Worm (Caenorhabditis elegans) whole organism, young adult: Measurements from ENCODE around the gene C34C12.1.
"Not testable (repeated sequence)": the region's sequence is repeated elsewhere in the genome, so short reads cannot be mapped to it uniquely, and the experiment has no call there.

ENCODE experiments used
- C06A6.2 ChIP-seq: fragments of 200-800 bp; sonication (Bioruptor generic); conservative IDR thresholded peaks from 2 replicates; pipeline ENCODE4 v1.3.6; 2022; ENCODE audit warnings: missing genetic modification characterization, missing compliant biosample characterization
- F22D6.2 ChIP-seq: sonication (generic microtip); optimal IDR thresholded peaks from 2 replicates; lab custom pipeline; 2016; ENCODE audit warnings: mild to moderate bottlenecking, missing genetic modification characterization, missing compliant biosample characterization
- F37B4.10 ChIP-seq: fragments of 200-800 bp; sonication (Bioruptor generic); IDR thresholded peaks from 2 replicates; pipeline ENCODE4 v1.3.6; 2022; ENCODE audit warnings: missing genetic modification characterization, missing compliant biosample characterization
- F49E8.2 ChIP-seq: sonication (generic microtip); optimal IDR thresholded peaks from 3 replicates; lab custom pipeline; 2017; ENCODE audit warnings: missing genetic modification characterization, mild to moderate bottlenecking, missing compliant biosample characterization, antibody characterized with exemption, moderate library complexity; ENCODE audit not compliant: insufficient read depth
- F52B5.7 ChIP-seq: sonication (generic microtip); optimal IDR thresholded peaks from 2 replicates; lab custom pipeline; 2016; ENCODE audit warnings: mild to moderate bottlenecking, missing genetic modification characterization, missing compliant biosample characterization
- T26A5.8 ChIP-seq: sonication (generic microtip); optimal IDR thresholded peaks from 2 replicates; lab custom pipeline; 2016; ENCODE audit warnings: missing genetic modification characterization, missing compliant biosample characterization
- Y53F4B.3 ChIP-seq: fragments of 200-800 bp; sonication (Bioruptor generic); IDR thresholded peaks from 2 replicates; pipeline ENCODE4 v1.3.6; 2022; ENCODE audit warnings: missing genetic modification reagents, missing genetic modification characterization, missing compliant biosample characterization
- athp-1 ChIP-seq: sonication (generic microtip); optimal IDR thresholded peaks from 2 replicates; lab custom pipeline; 2017; ENCODE audit warnings: mild to moderate bottlenecking, missing genetic modification characterization, missing compliant biosample characterization
- ccch-3 ChIP-seq: fragments of 200-800 bp; sonication (Bioruptor generic); optimal IDR thresholded peaks from 2 replicates; lab custom pipeline; 2018; ENCODE audit warnings: mild to moderate bottlenecking, missing genetic modification characterization, missing compliant biosample characterization
- ceh-27 ChIP-seq: fragments of 200-800 bp; sonication (Bioruptor generic); optimal IDR thresholded peaks from 2 replicates; lab custom pipeline; 2018; ENCODE audit warnings: mild to moderate bottlenecking, missing genetic modification characterization, moderate library complexity, missing compliant biosample characterization
- ceh-91 ChIP-seq: fragments of 200-800 bp; sonication (Bioruptor generic); IDR thresholded peaks from 2 replicates; pipeline ENCODE4 v1.3.6; 2022; ENCODE audit warnings: missing genetic modification reagents, missing genetic modification characterization, missing compliant biosample characterization
- die-1 ChIP-seq: sonication (generic microtip); optimal IDR thresholded peaks from 2 replicates; lab custom pipeline; 2016; ENCODE audit warnings: missing genotype, mild to moderate bottlenecking, missing genetic modification characterization, missing compliant biosample characterization
- dox-1 ChIP-seq: fragments of 200-800 bp; sonication (Bioruptor generic); IDR thresholded peaks from 2 replicates; pipeline ENCODE4 v1.3.6; 2022; ENCODE audit warnings: missing genetic modification reagents, missing genetic modification characterization, missing compliant biosample characterization
- egrh-3 ChIP-seq: fragments of 200-800 bp; sonication (Bioruptor generic); IDR thresholded peaks from 2 replicates; pipeline ENCODE4 v1.3.6; 2022; ENCODE audit warnings: missing genetic modification reagents, missing genetic modification characterization, missing compliant biosample characterization
- ets-4 ChIP-seq: fragments of 200-800 bp; sonication (Bioruptor generic); optimal IDR thresholded peaks from 2 replicates; lab custom pipeline; 2018; ENCODE audit warnings: mild to moderate bottlenecking, missing genetic modification characterization, missing compliant biosample characterization
- gei-17 ChIP-seq: fragments of 200-800 bp; sonication (Bioruptor generic); optimal IDR thresholded peaks from 2 replicates; lab custom pipeline; 2018; ENCODE audit warnings: mild to moderate bottlenecking, missing genetic modification characterization, missing compliant biosample characterization
- let-607 ChIP-seq, 2 experiments: fragments of 200-800 bp in 1 of 2; sonication (Bioruptor generic) in 1 of 2; sonication (generic microtip) in 1 of 2; optimal IDR thresholded peaks; 2 replicates each; lab custom pipeline; 2016 to 2018; ENCODE audit warnings: mild to moderate bottlenecking in 2 of 2, missing compliant biosample characterization in 2 of 2, missing genetic modification characterization in 2 of 2, moderate library complexity in 2 of 2, missing genotype in 1 of 2
- lin-54 ChIP-seq: fragments of 200-800 bp; sonication (Bioruptor generic); optimal IDR thresholded peaks from 2 replicates; lab custom pipeline; 2018; ENCODE audit warnings: mild to moderate bottlenecking, missing genetic modification characterization, missing compliant biosample characterization
- lsl-1 ChIP-seq: fragments of 200-800 bp; sonication (Bioruptor generic); optimal IDR thresholded peaks from 2 replicates; lab custom pipeline; 2018; ENCODE audit warnings: mild to moderate bottlenecking, missing genetic modification characterization, moderate library complexity, missing compliant biosample characterization
- lsy-27 ChIP-seq: sonication (generic microtip); optimal IDR thresholded peaks from 2 replicates; lab custom pipeline; 2017; ENCODE audit warnings: missing genetic modification characterization, mild to moderate bottlenecking, missing compliant biosample characterization, antibody characterized with exemption, missing genotype, borderline replicate concordance; ENCODE audit not compliant: insufficient read depth
- mcd-1 ChIP-seq: fragments of 200-800 bp; sonication (Bioruptor generic); IDR thresholded peaks from 2 replicates; pipeline ENCODE4 v1.3.6; 2022; ENCODE audit warnings: missing genetic modification reagents, missing genetic modification characterization, missing compliant biosample characterization
- nfya-2 ChIP-seq: fragments of 200-800 bp; sonication (Bioruptor generic); IDR thresholded peaks from 2 replicates; pipeline ENCODE4 v1.3.6; 2022; ENCODE audit warnings: missing genetic modification reagents, missing genetic modification characterization, missing compliant biosample characterization
- nhr-179 ChIP-seq: sonication (generic microtip); optimal IDR thresholded peaks from 2 replicates; lab custom pipeline; 2016; ENCODE audit warnings: mild to moderate bottlenecking, missing genetic modification characterization, missing compliant biosample characterization
- pbrm-1 ChIP-seq: fragments of 200-800 bp; sonication (Bioruptor generic); IDR thresholded peaks from 2 replicates; pipeline ENCODE4 v1.3.6; 2022; ENCODE audit warnings: missing genetic modification reagents, missing genetic modification characterization, missing compliant biosample characterization
- sea-2 ChIP-seq: fragments of 200-800 bp; sonication (Bioruptor generic); IDR thresholded peaks from 2 replicates; pipeline ENCODE4 v1.3.6; 2022; ENCODE audit warnings: missing genetic modification characterization, missing compliant biosample characterization
- snpc-4 ChIP-seq, 5 experiments: fragments of 150-350 bp in 1 of 5; sonication (generic microtip) in 4 of 5; optimal IDR thresholded peaks; 2 replicates each; lab custom pipeline; 2014 to 2018; ENCODE audit warnings: missing genetic modification characterization in 5 of 5, missing biosample characterization in 3 of 5, antibody characterized with exemption in 2 of 5, mild to moderate bottlenecking in 2 of 5, missing compliant biosample characterization in 2 of 5, missing genotype in 2 of 5, moderate library complexity in 2 of 5, missing genetic modification reagents in 1 of 5
- xnd-1 ChIP-seq: sonication (generic microtip); optimal IDR thresholded peaks from 2 replicates; lab custom pipeline; 2016; ENCODE audit warnings: missing genotype, missing genetic modification reagents, missing genetic modification characterization, missing compliant biosample characterization
- ztf-18 ChIP-seq: sonication (generic microtip); optimal IDR thresholded peaks from 2 replicates; lab custom pipeline; 2016; ENCODE audit warnings: missing genotype, mild to moderate bottlenecking, missing genetic modification characterization, missing compliant biosample characterization
- ztf-28 ChIP-seq: fragments of 200-800 bp; sonication (Bioruptor generic); IDR thresholded peaks from 2 replicates; pipeline ENCODE4 v1.3.6; 2022; ENCODE audit warnings: missing genetic modification reagents, missing genetic modification characterization, missing compliant biosample characterization
- ztf-3 ChIP-seq: fragments of 200-800 bp; sonication (Bioruptor generic); optimal IDR thresholded peaks from 2 replicates; lab custom pipeline; 2018; ENCODE audit warnings: mild to moderate bottlenecking, missing genetic modification characterization, missing compliant biosample characterization

C34C12.1 gene

ce11 chrIII:3428574-3428973 lies 25.6 kb upstream of the C34C12.1 start:
- TF ChIP-seq Y53F4B.3 (no peak), lsl-1 (GFP tag; lab: Kevin White, UChicago) (peak; percentile 16)

- TF ChIP-seq nfya-2 (GFP tag; lab: Robert Waterston, UW) (no peak), ztf-18 (tag; lab: Kevin White, UChicago) (no peak), lsl-1 (GFP tag; lab: Kevin White, UChicago) (no peak), ceh-27 (GFP tag; lab: Kevin White, UChicago) (no peak), nhr-179 (tag; lab: Kevin White, UChicago) (no peak), ztf-28 (GFP tag; lab: Robert Waterston, UW) (no peak), lsy-27 (no peak), C06A6.2 (GFP tag; lab: Robert Waterston, UW) (no peak)
Observed at ce11 chrIII:3429761-3430160, 24.4 kb upstream of the C34C12.1 start.

DNA sequence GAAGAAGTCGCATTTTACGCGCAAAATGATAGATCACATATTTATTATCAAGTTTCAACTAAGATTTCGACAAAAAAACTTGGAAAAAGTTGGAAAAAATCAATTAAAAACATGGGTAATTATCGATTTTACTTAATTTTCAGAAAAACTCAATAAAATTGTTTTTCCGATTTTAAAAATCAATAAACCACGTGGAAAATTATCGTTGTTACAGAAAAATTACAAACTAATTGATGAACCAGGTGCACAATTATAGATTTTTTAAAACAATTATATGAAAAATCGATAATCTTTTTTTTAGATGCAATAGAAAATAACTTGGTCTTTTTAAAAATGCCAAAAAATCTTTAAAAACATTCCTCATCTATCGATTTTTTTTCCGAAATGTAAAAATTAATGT lies 23.5 kb upstream of the C34C12.1 start:
- no peak for TF ChIP-seq F49E8.2
- no peak for TF ChIP-seq ztf-3 (GFP tag; lab: Kevin White, UChicago)
- TF ChIP-seq athp-1 (tag; lab: Kevin White, UChicago): no peak
- TF ChIP-seq ets-4 (GFP tag; lab: Kevin White, UChicago): no peak
- no peak for TF ChIP-seq F37B4.10 (GFP tag; lab: Robert Waterston, UW)
- TF ChIP-seq ccch-3 (GFP tag; lab: Kevin White, UChicago): no peak
- TF ChIP-seq gei-17: no peak
- TF ChIP-seq F52B5.7 (tag; lab: Kevin White, UChicago): no peak
- TF ChIP-seq xnd-1 (tag; lab: Kevin White, UChicago): no peak
- TF ChIP-seq lin-54 (GFP tag; lab: Kevin White, UChicago): no peak
- TF ChIP-seq T26A5.8 (tag; lab: Kevin White, UChicago): no peak
- TF ChIP-seq pbrm-1 (GFP tag; lab: Robert Waterston, UW): no peak
- no peak for TF ChIP-seq let-607 (tag; optimal IDR thresholded peaks at IDR 0.05; lab: Kevin White, UChicago)
- TF ChIP-seq ceh-91 (GFP tag; lab: Robert Waterston, UW): no peak
- TF ChIP-seq F22D6.2 (tag; lab: Kevin White, UChicago): no peak

DNA sequence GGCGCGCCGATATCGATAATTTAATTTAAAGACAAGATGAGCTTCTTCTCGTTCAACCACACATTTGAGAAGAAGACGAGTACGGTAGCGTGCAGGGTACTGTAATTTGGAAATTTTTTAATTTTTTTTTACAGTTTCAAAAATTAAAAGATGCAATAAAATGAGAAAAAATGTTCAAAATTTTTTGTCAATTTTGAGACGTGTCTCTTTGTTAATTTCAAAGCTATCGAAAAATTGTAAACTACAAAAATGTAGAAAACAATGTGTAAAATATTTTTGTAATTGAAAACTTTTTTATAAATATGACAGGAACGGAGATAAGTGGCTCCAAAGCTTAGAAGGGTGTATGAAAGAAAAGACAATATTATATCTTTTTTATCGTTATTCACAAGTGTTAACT lies 22.8 kb upstream of the C34C12.1 start, which contains the start of gene K01A11.1:
TSS of gene K01A11.1 (minus strand) at position 101 of the 400 bp plus-strand sequence.
- TF ChIP-seq dox-1 (GFP tag; lab: Robert Waterston, UW) (no peak), sea-2 (GFP tag; lab: Robert Waterston, UW) (no peak), die-1 (tag; lab: Kevin White, UChicago) (no peak)
- TF ChIP-seq, all 124 proteins: peak for 0

DNA sequence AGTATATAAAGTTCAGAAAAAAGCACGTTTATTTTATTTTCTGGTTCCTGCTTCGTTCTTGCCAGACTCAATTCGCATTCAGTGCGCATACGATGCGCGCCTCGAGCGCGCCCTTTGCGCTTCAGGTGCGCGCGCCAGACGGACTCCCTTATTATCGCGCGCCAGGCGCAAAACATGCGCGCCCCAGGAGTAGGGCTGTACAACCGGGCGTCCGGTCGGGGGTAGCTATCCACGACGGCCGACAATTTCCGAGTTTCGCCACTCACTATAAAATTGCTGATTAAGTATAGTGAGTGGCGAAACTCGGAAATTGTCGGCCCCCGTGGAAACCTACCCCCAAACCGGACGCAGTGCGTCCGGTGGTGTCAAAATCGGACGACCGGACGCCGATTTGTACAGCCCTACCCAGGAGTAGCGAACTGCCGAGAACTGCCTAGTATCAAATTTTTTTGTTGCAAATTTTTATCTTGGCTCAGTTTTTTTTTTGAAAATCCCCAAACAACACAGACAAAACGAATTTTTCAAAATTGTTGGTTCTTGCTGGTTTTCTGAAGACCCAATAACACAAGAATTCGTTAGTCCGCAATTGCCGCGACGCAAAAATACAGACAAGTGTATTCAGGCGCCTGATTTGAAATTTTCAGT lies 20.5 kb upstream of the C34C12.1 start:
- not testable (repeated sequence) for TF ChIP-seq snpc-4 (GFP tag; optimal IDR thresholded peaks at IDR 0.05; lab: Kevin White, UChicago)
- TF ChIP-seq snpc-4 (tag; optimal IDR thresholded peaks at IDR 0.05; lab: Kevin White, UChicago): peak in 2 of 4 experiments; percentile 70 to 86
- TF ChIP-seq egrh-3 (GFP tag; lab: Robert Waterston, UW): peak; percentile 42; the same call in 1 of the 2 replicates
- 0 out of 2 replicates have a peak, but pooled peaks have one; percentile 10 for TF ChIP-seq mcd-1 (GFP tag; lab: Robert Waterston, UW)
